Worm (Caenorhabditis elegans): Measurements from ENCODE around the gene Y69A2AR.31.

DNA sequence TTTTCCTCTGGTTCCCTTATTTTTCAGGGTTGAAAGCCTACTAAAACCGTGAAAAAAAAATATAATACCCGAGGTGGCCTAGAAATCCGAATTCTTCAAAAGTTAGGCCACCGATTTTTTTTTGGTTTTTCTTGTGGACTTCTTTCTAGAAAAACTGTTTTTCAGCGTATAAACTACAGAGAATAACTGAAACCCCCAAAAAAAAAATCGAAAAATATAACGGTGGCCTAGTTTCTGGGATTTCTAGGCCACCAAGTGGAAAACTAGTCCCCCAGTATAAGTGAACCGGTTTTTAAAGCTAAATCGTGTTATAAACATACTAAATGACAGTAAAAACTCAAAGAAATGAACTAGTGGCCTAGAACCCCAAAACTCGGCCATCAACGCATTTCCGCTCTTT, 41.9 kb upstream of the Y69A2AR.31 start:
- TF ChIP-seq unc-39 (tag; optimal IDR thresholded peaks at IDR 0.05) (no peak), sem-2 (GFP tag; optimal IDR thresholded peaks at IDR 0.05) (no peak), mab-5 (tag; optimal IDR thresholded peaks at IDR 0.05) (no peak), lin-13 (tag; optimal IDR thresholded peaks at IDR 0.05) (no peak), nhr-237 (tag; optimal IDR thresholded peaks at IDR 0.05) (no peak)
